Worm (Caenorhabditis elegans) whole organism, L4 larva: Measurements from ENCODE around the gene C50F4.4.

Experiments
- F49E8.2 ChIP-seq: sonication (generic microtip); optimal IDR thresholded peaks from 2 replicates; lab custom pipeline; 2016; ENCODE audit warnings: missing compliant biosample characterization, mild to moderate bottlenecking, missing genetic modification characterization, borderline replicate concordance
- R02D3.7 ChIP-seq: fragments of 150-350 bp; sonication (generic microtip); optimal IDR thresholded peaks from 3 replicates; lab custom pipeline; 2014; ENCODE audit warnings: missing biosample characterization, missing genetic modification characterization
- Y48G9A.11 ChIP-seq: fragments of 200-800 bp; sonication (Bioruptor generic); IDR thresholded peaks from 2 replicates; pipeline ENCODE4 v1.3.6; 2022; ENCODE audit warnings: missing genetic modification reagents, missing genetic modification characterization, missing compliant biosample characterization
- Y5F2A.4 ChIP-seq: fragments of 200-800 bp; sonication (Bioruptor generic); optimal IDR thresholded peaks from 2 replicates; lab custom pipeline; 2018; ENCODE audit warnings: mild to moderate bottlenecking, missing genetic modification characterization, missing compliant biosample characterization
- ZK546.5 ChIP-seq, 2 experiments: sonication (generic microtip); optimal IDR thresholded peaks; 2 replicates each; lab custom pipeline; 2017; ENCODE audit warnings: missing biosample characterization in 2 of 2, missing genetic modification characterization in 2 of 2
- ama-1 ChIP-seq: fragments of 150-350 bp; optimal IDR thresholded peaks from 2 replicates; lab custom pipeline; 2014; ENCODE audit warnings: inconsistent platforms, mixed read lengths
- arid-1 ChIP-seq: fragments of 200-800 bp; sonication (Bioruptor generic); conservative IDR thresholded peaks from 2 replicates; pipeline ENCODE4 v1.3.6; 2022; ENCODE audit warnings: missing genetic modification reagents, missing genetic modification characterization, missing compliant biosample characterization
- ceh-20 ChIP-seq: fragments of 200-800 bp; sonication (Bioruptor generic); IDR thresholded peaks from 2 replicates; pipeline ENCODE4 v1.3.6; 2022; ENCODE audit warnings: missing genetic modification reagents, missing genetic modification characterization, missing compliant biosample characterization
- ceh-28 ChIP-seq: fragments of 150-350 bp; optimal IDR thresholded peaks from 2 replicates; lab custom pipeline; 2014; ENCODE audit warnings: missing biosample characterization, missing genetic modification reagents, missing genetic modification characterization
- ceh-62 ChIP-seq: sonication (generic microtip); optimal IDR thresholded peaks from 2 replicates; lab custom pipeline; 2017; ENCODE audit warnings: missing biosample characterization, missing genetic modification characterization
- ctbp-1 ChIP-seq: fragments of 200-800 bp; sonication (Bioruptor generic); IDR thresholded peaks from 2 replicates; pipeline ENCODE4 v1.3.6; 2022; ENCODE audit warnings: missing genetic modification reagents, missing genetic modification characterization, missing compliant biosample characterization
- daf-16 ChIP-seq, 3 experiments: sonication (generic microtip); optimal IDR thresholded peaks; 2 replicates each; lab custom pipeline; 2016 to 2017; ENCODE audit warnings: missing genetic modification characterization in 3 of 3, missing genetic modification reagents in 3 of 3, mild to moderate bottlenecking in 2 of 3, missing compliant biosample characterization in 2 of 3, missing biosample characterization in 1 of 3, moderate library complexity in 1 of 3
- dmd-8 ChIP-seq: fragments of 200-800 bp; sonication (Bioruptor generic); IDR thresholded peaks from 2 replicates; pipeline ENCODE4 v1.3.6; 2022; ENCODE audit warnings: missing genetic modification characterization, missing compliant biosample characterization
- dmd-9 ChIP-seq: fragments of 200-800 bp; sonication (Bioruptor generic); IDR thresholded peaks from 2 replicates; pipeline ENCODE4 v1.3.6; 2022; ENCODE audit warnings: missing genetic modification reagents, missing genetic modification characterization, missing compliant biosample characterization
- dve-1 ChIP-seq: sonication (generic microtip); optimal IDR thresholded peaks from 2 replicates; lab custom pipeline; 2017; ENCODE audit warnings: antibody characterized with exemption, mild to moderate bottlenecking, missing genetic modification characterization, missing compliant biosample characterization; ENCODE audit not compliant: insufficient read depth
- egl-43 ChIP-seq: fragments of 200-800 bp; sonication (Bioruptor generic); IDR thresholded peaks from 2 replicates; pipeline ENCODE4 v1.3.6; 2022; ENCODE audit warnings: missing genetic modification reagents, missing genetic modification characterization, missing compliant biosample characterization
- gei-8 ChIP-seq: fragments of 200-800 bp; sonication (Bioruptor generic); optimal IDR thresholded peaks from 2 replicates; lab custom pipeline; 2018; ENCODE audit warnings: mild to moderate bottlenecking, missing genetic modification characterization, missing compliant biosample characterization
- hif-1 ChIP-seq, 2 experiments: sonication (generic microtip); optimal IDR thresholded peaks; 2 replicates each; lab custom pipeline; 2016 to 2017; ENCODE audit warnings: missing compliant biosample characterization in 2 of 2, missing genetic modification characterization in 2 of 2, missing genetic modification reagents in 2 of 2, missing genotype in 2 of 2, mild to moderate bottlenecking in 1 of 2
- hmg-1.1 ChIP-seq: fragments of 200-800 bp; sonication (Bioruptor generic); IDR thresholded peaks from 2 replicates; pipeline ENCODE4 v1.3.6; 2022; ENCODE audit warnings: missing genetic modification reagents, missing genetic modification characterization, missing compliant biosample characterization
- lin-15B ChIP-seq: fragments of 150-350 bp; sonication (generic microtip); optimal IDR thresholded peaks from 3 replicates; lab custom pipeline; 2014; ENCODE audit warnings: missing biosample characterization, missing genetic modification characterization
- lin-38 ChIP-seq: fragments of 200-800 bp; sonication (Bioruptor generic); IDR thresholded peaks from 2 replicates; pipeline ENCODE4 v1.3.6; 2022; ENCODE audit warnings: missing genetic modification reagents, missing genetic modification characterization, missing compliant biosample characterization
- lir-3 ChIP-seq: sonication (generic microtip); optimal IDR thresholded peaks from 2 replicates; lab custom pipeline; 2016; ENCODE audit warnings: mild to moderate bottlenecking, missing genetic modification characterization, missing compliant biosample characterization
- lsy-2 ChIP-seq, 2 experiments: fragments of 150-350 bp in 1 of 2; sonication (generic microtip) in 1 of 2; optimal IDR thresholded peaks; 2 replicates each; lab custom pipeline; 2014 to 2017; ENCODE audit warnings: missing biosample characterization in 2 of 2, missing genetic modification characterization in 2 of 2
- madf-5 ChIP-seq, 2 experiments: fragments of 200-800 bp; sonication (Bioruptor generic); IDR thresholded peaks; 2 replicates each; pipeline ENCODE4 v1.3.6; 2022; ENCODE audit warnings: missing compliant biosample characterization in 2 of 2, missing genetic modification characterization in 2 of 2
- mdt-29 ChIP-seq: fragments of 200-800 bp; sonication (Bioruptor generic); IDR thresholded peaks from 2 replicates; pipeline ENCODE4 v1.3.6; 2022; ENCODE audit warnings: missing genetic modification reagents, missing genetic modification characterization, missing compliant biosample characterization
- mes-2 ChIP-seq: sonication (generic microtip); optimal IDR thresholded peaks from 2 replicates; lab custom pipeline; 2016; ENCODE audit warnings: missing genotype, mild to moderate bottlenecking, missing genetic modification characterization, missing compliant biosample characterization; ENCODE audit not compliant: poor library complexity, severe bottlenecking
- mxl-2 ChIP-seq: fragments of 200-800 bp; sonication (Bioruptor generic); conservative IDR thresholded peaks from 2 replicates; pipeline ENCODE4 v1.3.6; 2022; ENCODE audit warnings: missing genetic modification reagents, missing genetic modification characterization, missing compliant biosample characterization
- mxl-3 ChIP-seq: fragments of 200-800 bp; sonication (Bioruptor generic); optimal IDR thresholded peaks from 2 replicates; lab custom pipeline; 2018; ENCODE audit warnings: mild to moderate bottlenecking, missing genetic modification characterization, missing compliant biosample characterization
- nhr-10 ChIP-seq: fragments of 150-350 bp; optimal IDR thresholded peaks from 2 replicates; lab custom pipeline; 2014; ENCODE audit warnings: missing biosample characterization, missing genetic modification characterization
- nhr-11 ChIP-seq: fragments of 150-350 bp; optimal IDR thresholded peaks from 2 replicates; lab custom pipeline; 2014; ENCODE audit warnings: missing biosample characterization, missing genetic modification characterization
- nhr-25 ChIP-seq: sonication (generic microtip); optimal IDR thresholded peaks from 2 replicates; lab custom pipeline; 2017; ENCODE audit warnings: missing genetic modification characterization, mild to moderate bottlenecking, missing compliant biosample characterization, antibody characterized with exemption, moderate library complexity, borderline replicate concordance; ENCODE audit not compliant: insufficient read depth
- nhr-6 ChIP-seq: fragments of 150-350 bp; optimal IDR thresholded peaks from 2 replicates; lab custom pipeline; 2014; ENCODE audit warnings: missing biosample characterization, missing genetic modification characterization
- nhr-77 ChIP-seq: fragments of 150-350 bp; optimal IDR thresholded peaks from 2 replicates; lab custom pipeline; 2014; ENCODE audit warnings: missing biosample characterization, missing genetic modification characterization
- php-3 ChIP-seq: fragments of 200-800 bp; sonication (Bioruptor generic); IDR thresholded peaks from 2 replicates; pipeline ENCODE4 v1.3.6; 2022; ENCODE audit warnings: missing genetic modification reagents, missing genetic modification characterization, missing compliant biosample characterization
- pqm-1 ChIP-seq: sonication (generic microtip); optimal IDR thresholded peaks from 2 replicates; lab custom pipeline; 2017; ENCODE audit warnings: missing biosample characterization, missing genetic modification characterization
- snpc-1.2 ChIP-seq: fragments of 200-800 bp; sonication (Bioruptor generic); IDR thresholded peaks from 2 replicates; pipeline ENCODE4 v1.3.6; 2022; ENCODE audit warnings: missing genetic modification reagents, missing genetic modification characterization, missing compliant biosample characterization
- snpc-4 ChIP-seq: fragments of 150-350 bp; optimal IDR thresholded peaks from 2 replicates; lab custom pipeline; 2014; ENCODE audit warnings: missing biosample characterization, missing genetic modification characterization
- spr-1 ChIP-seq: sonication (generic microtip); optimal IDR thresholded peaks from 2 replicates; lab custom pipeline; 2016; ENCODE audit warnings: mild to moderate bottlenecking, missing genetic modification characterization, missing compliant biosample characterization
- spr-3 ChIP-seq: fragments of 200-800 bp; sonication (Bioruptor generic); optimal IDR thresholded peaks from 2 replicates; lab custom pipeline; 2018; ENCODE audit warnings: mild to moderate bottlenecking, missing genetic modification characterization, missing compliant biosample characterization
- vab-7 ChIP-seq: fragments of 200-800 bp; sonication (Bioruptor generic); IDR thresholded peaks from 2 replicates; pipeline ENCODE4 v1.3.6; 2022; ENCODE audit warnings: missing genetic modification reagents, missing genetic modification characterization, missing compliant biosample characterization
- zag-1 ChIP-seq: fragments of 150-350 bp; optimal IDR thresholded peaks from 2 replicates; lab custom pipeline; 2014; ENCODE audit warnings: missing biosample characterization, missing genetic modification characterization
- zfp-2 ChIP-seq: sonication (generic microtip); optimal IDR thresholded peaks from 2 replicates; lab custom pipeline; 2016; ENCODE audit warnings: mild to moderate bottlenecking, missing genetic modification characterization, missing compliant biosample characterization
- zfp-3 ChIP-seq: fragments of 200-800 bp; sonication (Bioruptor generic); conservative IDR thresholded peaks from 2 replicates; pipeline ENCODE4 v1.3.6; 2022; ENCODE audit warnings: missing genetic modification reagents, missing genetic modification characterization, missing compliant biosample characterization
- zip-2 ChIP-seq: fragments of 150-350 bp; optimal IDR thresholded peaks from 2 replicates; lab custom pipeline; 2014; ENCODE audit warnings: missing biosample characterization, missing genetic modification characterization
- ztf-11 ChIP-seq: fragments of 150-350 bp; optimal IDR thresholded peaks from 2 replicates; lab custom pipeline; 2014; ENCODE audit warnings: missing biosample characterization, missing genetic modification characterization

Gene C50F4.4

DNA sequence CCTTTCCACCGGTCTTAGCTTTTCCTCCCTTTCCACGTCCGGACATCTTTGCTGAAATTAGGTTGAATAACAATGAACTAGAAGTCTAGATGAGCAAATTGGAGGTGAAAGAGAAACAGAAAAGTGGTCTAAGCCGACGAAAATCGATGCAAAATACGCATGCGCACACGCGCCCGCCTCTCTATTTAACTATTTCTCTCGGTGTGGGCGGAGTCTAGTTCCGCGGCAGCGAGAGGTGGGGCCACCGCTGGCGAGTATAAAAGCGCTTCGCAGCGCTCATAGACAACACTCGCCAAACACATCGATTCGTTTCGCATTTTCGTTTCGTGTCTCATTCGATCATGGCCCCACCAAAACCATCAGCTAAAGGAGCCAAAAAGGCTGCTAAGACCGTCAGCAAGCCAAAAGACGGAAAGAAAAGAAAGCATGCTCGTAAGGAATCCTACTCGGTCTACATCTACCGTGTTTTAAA is 8.7 kb downstream of the C50F4.4 start, which contains the start of the genes his-35 and his-41 (continued):
- no peak for TF ChIP-seq F49E8.2 (tag; lab: Kevin White, UChicago)
- no peak for TF ChIP-seq spr-1 (tag; lab: Kevin White, UChicago)
- no peak for TF ChIP-seq lir-3 (tag; lab: Kevin White, UChicago)
- TF ChIP-seq ctbp-1 = no peak
- no peak for TF ChIP-seq R02D3.7 (tag; lab: Kevin White, UChicago)

ce11 chrV:9546042-9546581 is 9.5 kb downstream of the C50F4.4 start, which contains the start of gene C50F4.6:
C50F4.6 (plus strand) TSS chrV:9546092.
- TF ChIP-seq nhr-11 = no peak
- TF ChIP-seq zfp-2 = no peak
- peak; percentile 9 for TF ChIP-seq nhr-77 (tag; lab: Kevin White, UChicago)
- TF ChIP-seq ZK546.5 (tag; optimal IDR thresholded peaks at IDR 0.05; lab: Kevin White, UChicago) = no peak
- peak; percentile 41; the same call in 1 of the 2 replicates for TF ChIP-seq hmg-1.1 (GFP tag; lab: Robert Waterston, UW)
- TF ChIP-seq pqm-1 (tag; lab: Kevin White, UChicago) = no peak
- peak; percentile 58; the same call in 1 of the 2 replicates for TF ChIP-seq zfp-3
- no peak for TF ChIP-seq mxl-3 (GFP tag; lab: Kevin White, UChicago)
- TF ChIP-seq arid-1 = 0 out of 2 replicates have a peak, but pooled peaks have one; percentile 22
- TF ChIP-seq ama-1 (lab: Kevin White, UChicago) = peak; percentile 64
- no peak for TF ChIP-seq lin-38
- peak; percentile 0 for TF ChIP-seq dve-1 (tag; lab: Kevin White, UChicago)

- peak in 1 of 2 experiments; percentile 79 for TF ChIP-seq ZK546.5 (tag; optimal IDR thresholded peaks at IDR 0.05; lab: Kevin White, UChicago)
- TF ChIP-seq ceh-20 (GFP tag; lab: Robert Waterston, UW) = peak; percentile 99
- peak; percentile 95 to 97 for TF ChIP-seq lsy-2 (tag; optimal IDR thresholded peaks at IDR 0.05; lab: Kevin White, UChicago)
- TF ChIP-seq snpc-1.2 (GFP tag; lab: Robert Waterston, UW) = no peak
- TF ChIP-seq daf-16 (GFP tag; optimal IDR thresholded peaks at IDR 0.05; lab: Kevin White, UChicago) = peak; percentile 71 to 96
- peak; percentile 84 for TF ChIP-seq daf-16 (tag; optimal IDR thresholded peaks at IDR 0.05; lab: Kevin White, UChicago)
- peak; percentile 99 for TF ChIP-seq zfp-3
- peak; percentile 94 for TF ChIP-seq php-3
- peak; percentile 17 for TF ChIP-seq gei-8 (GFP tag; lab: Kevin White, UChicago)
- peak; percentile 95 for TF ChIP-seq mes-2
- TF ChIP-seq vab-7 (GFP tag; lab: Robert Waterston, UW) = peak; percentile 92
- peak; percentile 99 for TF ChIP-seq nhr-77 (tag; lab: Kevin White, UChicago)
- peak; percentile 85; the same call in 1 of the 2 replicates for TF ChIP-seq mxl-2 (GFP tag; lab: Robert Waterston, UW)
- peak; percentile 54 for TF ChIP-seq snpc-4 (tag; lab: Kevin White, UChicago)
- peak; percentile 95 for TF ChIP-seq dmd-9 (GFP tag; lab: Robert Waterston, UW)
- TF ChIP-seq Y48G9A.11 (GFP tag; lab: Robert Waterston, UW) = 0 out of 2 replicates have a peak, but pooled peaks have one; percentile 8
- peak; percentile 59 for TF ChIP-seq ceh-28 (tag; lab: Kevin White, UChicago)
- peak; percentile 84 for TF ChIP-seq Y5F2A.4
- no peak for TF ChIP-seq lin-15B
- peak; percentile 96 for TF ChIP-seq spr-1 (tag; lab: Kevin White, UChicago)
- TF ChIP-seq lir-3 (tag; lab: Kevin White, UChicago) = peak; percentile 88
- peak; percentile 73 for TF ChIP-seq nhr-10
- peak; percentile 95 for TF ChIP-seq egl-43 (GFP tag; lab: Robert Waterston, UW)
- TF ChIP-seq madf-5 (GFP tag; IDR thresholded peaks at IDR 0.05; lab: Robert Waterston, UW) = peak in 1 of 2 experiments; percentile 86; a peak in 1 of 4 replicates
- peak; percentile 83 for TF ChIP-seq zag-1 (tag; lab: Kevin White, UChicago)
- no peak for TF ChIP-seq ceh-62 (tag; lab: Kevin White, UChicago)
- peak; percentile 98 for TF ChIP-seq nhr-6 (tag; lab: Kevin White, UChicago)
- peak; percentile 89 for TF ChIP-seq spr-3 (GFP tag; lab: Kevin White, UChicago)
- TF ChIP-seq dmd-8 = no peak
- peak; percentile 92 for TF ChIP-seq zip-2 (tag; lab: Kevin White, UChicago)
- TF ChIP-seq hif-1 (tag; optimal IDR thresholded peaks at IDR 0.05; lab: Kevin White, UChicago) = peak; percentile 82 to 93
- TF ChIP-seq ztf-11 (tag; lab: Kevin White, UChicago) = no peak
- TF ChIP-seq nhr-25 (tag; lab: Kevin White, UChicago) = peak; percentile 98
- peak; percentile 94 for TF ChIP-seq mdt-29 (GFP tag; lab: Robert Waterston, UW)
These were observed 10.3 kb downstream of the C50F4.4 start, which contains the start of gene his-37 for ce11 chrV:9546860-9547269. his-37 (plus strand) TSS chrV:9547105.
